Fruit fly (Drosophila melanogaster): Measurements from ENCODE around the gene Pxt.

The Pxt gene

dm6 chr3R:17701971-17702845 lies 17.0 kb upstream of the Pxt start (continued):
- no peak for TF ChIP-seq Abd-B (GFP tag; optimal IDR thresholded peaks at IDR 0.05)
- TF ChIP-seq CG13287 (GFP tag; IDR thresholded peaks at IDR 0.05; ENCODE audit: partially characterized antibody) = no peak
- TF ChIP-seq Mad (GFP tag; optimal IDR thresholded peaks at IDR 0.05) = no peak
- no peak for TF ChIP-seq CG17186 (GFP tag; optimal IDR thresholded peaks at IDR 0.05)
- TF ChIP-seq zen2 (GFP tag; IDR thresholded peaks at IDR 0.05; ENCODE audit: partially characterized antibody) = no peak
- TF ChIP-seq CG3407 (GFP tag; optimal IDR thresholded peaks at IDR 0.05) = no peak
- no peak for TF ChIP-seq CG2120 (GFP tag; optimal IDR thresholded peaks at IDR 0.05)
- TF ChIP-seq CG2889 (GFP tag; IDR thresholded peaks at IDR 0.05) = no peak
- no peak for TF ChIP-seq slbo (GFP tag; IDR thresholded peaks at IDR 0.05)
- no peak for TF ChIP-seq Bgb (GFP tag; IDR thresholded peaks at IDR 0.05; ENCODE audit: partially characterized antibody)
- TF ChIP-seq inv (GFP tag; IDR thresholded peaks at IDR 0.05; ENCODE audit: partially characterized antibody) = no peak
- no peak for TF ChIP-seq B-H1 (GFP tag; IDR thresholded peaks at IDR 0.05)
- no peak for TF ChIP-seq dan (GFP tag; IDR thresholded peaks at IDR 0.05)
- TF ChIP-seq NfI (GFP tag; optimal IDR thresholded peaks at IDR 0.05) = no peak
- peak; percentile 10 for TF ChIP-seq psq (GFP tag; optimal IDR thresholded peaks at IDR 0.05)
- TF ChIP-seq bsh (GFP tag; optimal IDR thresholded peaks at IDR 0.05) = peak in 1 of 2 experiments; percentile 62
- TF ChIP-seq pnt (GFP tag; optimal IDR thresholded peaks at IDR 0.05) = no peak
- TF ChIP-seq cg (GFP tag; optimal IDR thresholded peaks at IDR 0.05) = no peak
- no peak for TF ChIP-seq fd102C (GFP tag; optimal IDR thresholded peaks at IDR 0.05)
- TF ChIP-seq Sin3A (optimal IDR thresholded peaks at IDR 0.05) = no peak
- TF ChIP-seq Deaf1 (tag; optimal IDR thresholded peaks at IDR 0.05) = no peak
- no peak for TF ChIP-seq CG42726 (GFP tag; IDR thresholded peaks at IDR 0.05; ENCODE audit: partially characterized antibody)
- no peak for TF ChIP-seq amos (GFP tag; IDR thresholded peaks at IDR 0.05; ENCODE audit: partially characterized antibody)
- TF ChIP-seq CG16815 (GFP tag; optimal IDR thresholded peaks at IDR 0.05) = no peak
- TF ChIP-seq nom (GFP tag; optimal IDR thresholded peaks at IDR 0.05) = peak; percentile 33
- no peak for TF ChIP-seq Tbp (GFP tag; optimal IDR thresholded peaks at IDR 0.05)
- TF ChIP-seq crp (GFP tag; optimal IDR thresholded peaks at IDR 0.05) = no peak
- TF ChIP-seq ssp (GFP tag; IDR thresholded peaks at IDR 0.05) = no peak
- no peak for TF ChIP-seq gfzf (GFP tag; optimal IDR thresholded peaks at IDR 0.05)
- TF ChIP-seq CG32767 (GFP tag; IDR thresholded peaks at IDR 0.05) = no peak
- TF ChIP-seq NK7.1 (GFP tag; optimal IDR thresholded peaks at IDR 0.05) = no peak
- no peak for TF ChIP-seq CG15696 (tag; optimal IDR thresholded peaks at IDR 0.05)
- TF ChIP-seq HLH3B (GFP tag; IDR thresholded peaks at IDR 0.05) = no peak
- no peak for TF ChIP-seq nmo (GFP tag; optimal IDR thresholded peaks at IDR 0.05)
- TF ChIP-seq CG9817 (tag; optimal IDR thresholded peaks at IDR 0.05) = no peak
- TF ChIP-seq D19A (tag; optimal IDR thresholded peaks at IDR 0.05) = peak; percentile 59
- TF ChIP-seq CG11247 (GFP tag; IDR thresholded peaks at IDR 0.05) = no peak
- no peak for TF ChIP-seq CG10321 (GFP tag; IDR thresholded peaks at IDR 0.05)
- TF ChIP-seq CG6813 (GFP tag; optimal IDR thresholded peaks at IDR 0.05) = no peak
- TF ChIP-seq CG8765 (GFP tag; IDR thresholded peaks at IDR 0.05) = no peak

Data from whole organism, embryonic.